Fruit fly (Drosophila melanogaster): ENCODE data around the gene CG46339.

The CG46339 gene

dm6 chr3R:26967587-26968312 lies 52.2 kb downstream of the CG46339 start (continued):
- TF ChIP-seq slou (GFP tag; optimal IDR thresholded peaks at IDR 0.05), result no peak
- peak; percentile 68 for TF ChIP-seq ara (GFP tag; IDR thresholded peaks at IDR 0.05)
- TF ChIP-seq sens (GFP tag), result peak; percentile 79
- 0 out of 3 replicates have a peak, but pooled peaks have one; percentile 10 for TF ChIP-seq CG17361 (GFP tag; IDR thresholded peaks at IDR 0.05)
- 0 out of 2 replicates have a peak, but pooled peaks have one; percentile 10 for TF ChIP-seq E2f1 (GFP tag; IDR thresholded peaks at IDR 0.05)
- peak; percentile 67 for TF ChIP-seq vvl (GFP tag; IDR thresholded peaks at IDR 0.05)
- no peak for TF ChIP-seq Kr (GFP tag; optimal IDR thresholded peaks at IDR 0.05)
- TF ChIP-seq Med (GFP tag), result peak; percentile 87
- TF ChIP-seq chm (GFP tag; IDR thresholded peaks at IDR 0.05), result peak; percentile 51; the same call in 1 of the 2 replicates
- peak; percentile 27; the same call in 1 of the 2 replicates for TF ChIP-seq E2f2 (GFP tag; IDR thresholded peaks at IDR 0.05)
- peak; percentile 53 for TF ChIP-seq Ptx1 (GFP tag; IDR thresholded peaks at IDR 0.05)
- peak; percentile 16 for TF ChIP-seq CG17385 (GFP tag; optimal IDR thresholded peaks at IDR 0.05)
- TF ChIP-seq CG3847 (GFP tag; IDR thresholded peaks at IDR 0.05), result 0 out of 2 replicates have a peak, but pooled peaks have one; percentile 11
- TF ChIP-seq Xrp1 (GFP tag; IDR thresholded peaks at IDR 0.05), result peak; percentile 40; the same call in 1 of the 2 replicates
- TF ChIP-seq CG12769 (tag; optimal IDR thresholded peaks at IDR 0.05), result peak; percentile 28
- TF ChIP-seq peb (GFP tag; IDR thresholded peaks at IDR 0.05), result 0 out of 2 replicates have a peak, but pooled peaks have one; percentile 14
- peak; percentile 46; the same call in 1 of the 3 replicates for TF ChIP-seq CG34422 (GFP tag; IDR thresholded peaks at IDR 0.05)
- TF ChIP-seq Drgx (GFP tag; IDR thresholded peaks at IDR 0.05), result peak; percentile 67
- TF ChIP-seq rib (GFP tag; IDR thresholded peaks at IDR 0.05), result no peak
- TF ChIP-seq CG3407 (GFP tag; optimal IDR thresholded peaks at IDR 0.05), result no peak
- TF ChIP-seq pros (GFP tag; optimal IDR thresholded peaks at IDR 0.05), result no peak
- no peak for TF ChIP-seq prd (optimal IDR thresholded peaks at IDR 0.05)
- peak; percentile 47; the same call in 2 of the 3 replicates for TF ChIP-seq prd (GFP tag; IDR thresholded peaks at IDR 0.05)
- TF ChIP-seq CG6175 (GFP tag; IDR thresholded peaks at IDR 0.05), result peak; percentile 58; the same call in 1 of the 3 replicates
- no peak for TF ChIP-seq Stat92E (GFP tag; optimal IDR thresholded peaks at IDR 0.05)
- TF ChIP-seq tio (GFP tag; optimal IDR thresholded peaks at IDR 0.05), result peak; percentile 5
- peak; percentile 48; the same call in 1 of the 2 replicates for TF ChIP-seq Atf6 (GFP tag; IDR thresholded peaks at IDR 0.05)
- peak; percentile 43 for TF ChIP-seq CG7839 (tag; optimal IDR thresholded peaks at IDR 0.05)
- no peak for TF ChIP-seq Dek (tag; optimal IDR thresholded peaks at IDR 0.05)
- no peak for TF ChIP-seq lov (optimal IDR thresholded peaks at IDR 0.05)
- 0 out of 3 replicates have a peak, but pooled peaks have one; percentile 12 for TF ChIP-seq lov (GFP tag; IDR thresholded peaks at IDR 0.05)
- TF ChIP-seq PHDP (tag; optimal IDR thresholded peaks at IDR 0.05), result peak; percentile 13
- no peak for TF ChIP-seq CG2889 (GFP tag; IDR thresholded peaks at IDR 0.05)
- TF ChIP-seq CG10209 (GFP tag; optimal IDR thresholded peaks at IDR 0.05), result peak; percentile 17
- TF ChIP-seq phol (tag; optimal IDR thresholded peaks at IDR 0.05), result peak; percentile 36
- 0 out of 3 replicates have a peak, but pooled peaks have one; percentile 10 for TF ChIP-seq gce (GFP tag; IDR thresholded peaks at IDR 0.05)
- TF ChIP-seq CG12104 (GFP tag; optimal IDR thresholded peaks at IDR 0.05), result peak; percentile 14
- peak; percentile 21 for TF ChIP-seq CG12155 (GFP tag; optimal IDR thresholded peaks at IDR 0.05)
- no peak for TF ChIP-seq otp (GFP tag; IDR thresholded peaks at IDR 0.05)
- TF ChIP-seq CG7786 (GFP tag; optimal IDR thresholded peaks at IDR 0.05), result peak; percentile 13
- TF ChIP-seq CG14965 (GFP tag; optimal IDR thresholded peaks at IDR 0.05; ENCODE audit: borderline replicate concordance), result no peak
- peak; percentile 24 for TF ChIP-seq unpg (GFP tag; optimal IDR thresholded peaks at IDR 0.05)
- peak; percentile 47; the same call in 1 of the 2 replicates for TF ChIP-seq NFAT (GFP tag; IDR thresholded peaks at IDR 0.05)
- peak in 1 of 2 experiments; percentile 51 for TF ChIP-seq Hr51 (GFP tag; optimal IDR thresholded peaks at IDR 0.05)
- peak; percentile 16 for TF ChIP-seq CG2712 (tag; optimal IDR thresholded peaks at IDR 0.05)
- TF ChIP-seq CG18599 (GFP tag; optimal IDR thresholded peaks at IDR 0.05), result peak; percentile 19
- peak; percentile 64 for TF ChIP-seq CG11504 (tag; optimal IDR thresholded peaks at IDR 0.05)
- no peak for TF ChIP-seq CG7745 (tag; optimal IDR thresholded peaks at IDR 0.05)
